Worm (Caenorhabditis elegans) whole organism, late embryonic: ENCODE data around the gene clec-10.
A peak's percentile ranks its signal among the peaks of the same experiment; 100 is the strongest.

ENCODE experiments used
- K02D7.2 ChIP-seq: sonication (generic microtip); optimal IDR thresholded peaks from 2 replicates; lab custom pipeline; 2017; ENCODE audit warnings: mild to moderate bottlenecking, missing genetic modification characterization, missing compliant biosample characterization
- T23F11.4 ChIP-seq: fragments of 200-800 bp; sonication (Bioruptor generic); optimal IDR thresholded peaks from 2 replicates; lab custom pipeline; 2018; ENCODE audit warnings: mild to moderate bottlenecking, missing genetic modification characterization, missing compliant biosample characterization
- Y22D7AL.16 ChIP-seq: sonication (generic microtip); optimal IDR thresholded peaks from 2 replicates; lab custom pipeline; 2016; ENCODE audit warnings: missing genetic modification characterization, missing compliant biosample characterization
- ahr-1 ChIP-seq: sonication (generic microtip); optimal IDR thresholded peaks from 2 replicates; lab custom pipeline; 2016; ENCODE audit warnings: missing genetic modification characterization, missing compliant biosample characterization
- ama-1 ChIP-seq: fragments of 150-350 bp; optimal IDR thresholded peaks from 2 replicates; lab custom pipeline; 2014
- ceh-14 ChIP-seq: sonication (generic microtip); optimal IDR thresholded peaks from 2 replicates; lab custom pipeline; 2016; ENCODE audit warnings: missing genotype, missing genetic modification characterization, missing compliant biosample characterization
- ceh-30 ChIP-seq: fragments of 150-350 bp; optimal IDR thresholded peaks from 2 replicates; lab custom pipeline; 2014; ENCODE audit warnings: missing biosample characterization, missing genetic modification characterization
- ceh-31 ChIP-seq: sonication (generic microtip); optimal IDR thresholded peaks from 2 replicates; lab custom pipeline; 2016; ENCODE audit warnings: missing genetic modification characterization, missing compliant biosample characterization
- ceh-34 ChIP-seq: sonication (generic microtip); optimal IDR thresholded peaks from 2 replicates; lab custom pipeline; 2016; ENCODE audit warnings: mild to moderate bottlenecking, missing genetic modification characterization, missing compliant biosample characterization
- ceh-48 ChIP-seq: sonication (generic microtip); optimal IDR thresholded peaks from 2 replicates; lab custom pipeline; 2016; ENCODE audit warnings: missing genetic modification characterization, inconsistent platforms, missing compliant biosample characterization
- dmd-4 ChIP-seq: sonication (generic microtip); optimal IDR thresholded peaks from 2 replicates; lab custom pipeline; 2016; ENCODE audit warnings: borderline replicate concordance, missing genetic modification characterization, missing compliant biosample characterization
- elt-2 ChIP-seq: sonication (generic microtip); optimal IDR thresholded peaks from 2 replicates; lab custom pipeline; 2016; ENCODE audit warnings: missing genetic modification reagents, missing genetic modification characterization, missing compliant biosample characterization
- eyg-1 ChIP-seq: sonication (generic microtip); optimal IDR thresholded peaks from 2 replicates; lab custom pipeline; 2016; ENCODE audit warnings: missing genotype, missing genetic modification characterization, missing compliant biosample characterization
- fax-1 ChIP-seq: sonication (generic microtip); optimal IDR thresholded peaks from 2 replicates; lab custom pipeline; 2016; ENCODE audit warnings: missing genotype, missing genetic modification characterization, missing compliant biosample characterization
- fkh-10 ChIP-seq: fragments of 150-350 bp; optimal IDR thresholded peaks from 2 replicates; lab custom pipeline; 2014; ENCODE audit warnings: missing biosample characterization, missing genetic modification reagents, missing genetic modification characterization
- fkh-6 ChIP-seq: sonication (generic microtip); optimal IDR thresholded peaks from 2 replicates; lab custom pipeline; 2016; ENCODE audit warnings: missing genetic modification characterization, missing compliant biosample characterization
- gmeb-2 ChIP-seq: sonication (generic microtip); optimal IDR thresholded peaks from 2 replicates; lab custom pipeline; 2016; ENCODE audit warnings: missing genetic modification characterization, inconsistent platforms, missing compliant biosample characterization
- hlh-13 ChIP-seq: fragments of 200-800 bp; sonication (Bioruptor generic); optimal IDR thresholded peaks from 2 replicates; lab custom pipeline; 2018; ENCODE audit warnings: mild to moderate bottlenecking, missing genetic modification characterization, missing compliant biosample characterization
- hlh-30 ChIP-seq: sonication (generic microtip); optimal IDR thresholded peaks from 2 replicates; lab custom pipeline; 2017; ENCODE audit warnings: antibody characterized with exemption, missing genetic modification characterization, missing compliant biosample characterization; ENCODE audit not compliant: insufficient read depth
- hlh-6 ChIP-seq: sonication (generic microtip); optimal IDR thresholded peaks from 2 replicates; lab custom pipeline; 2016; ENCODE audit warnings: missing genotype, missing genetic modification characterization, missing compliant biosample characterization
- mec-3 ChIP-seq: sonication (generic microtip); optimal IDR thresholded peaks from 2 replicates; lab custom pipeline; 2016; ENCODE audit warnings: borderline replicate concordance, missing genetic modification characterization, missing compliant biosample characterization
- nfya-1 ChIP-seq: sonication (generic microtip); optimal IDR thresholded peaks from 2 replicates; lab custom pipeline; 2017; ENCODE audit warnings: missing genetic modification characterization, mild to moderate bottlenecking, missing compliant biosample characterization, antibody characterized with exemption, moderate library complexity
- nhr-11 ChIP-seq: fragments of 150-350 bp; optimal IDR thresholded peaks from 2 replicates; lab custom pipeline; 2014; ENCODE audit warnings: missing biosample characterization, missing genetic modification characterization
- pag-3 ChIP-seq: sonication (generic microtip); optimal IDR thresholded peaks from 2 replicates; lab custom pipeline; 2016; ENCODE audit warnings: missing compliant biosample characterization, missing genetic modification characterization, borderline replicate concordance
- pat-9 ChIP-seq: fragments of 200-800 bp; sonication (Bioruptor generic); optimal IDR thresholded peaks from 2 replicates; lab custom pipeline; 2018; ENCODE audit warnings: mild to moderate bottlenecking, missing genetic modification characterization, moderate library complexity, missing compliant biosample characterization
- pax-1 ChIP-seq: fragments of 150-350 bp; optimal IDR thresholded peaks from 2 replicates; lab custom pipeline; 2014; ENCODE audit warnings: missing biosample characterization, missing genetic modification characterization
- pha-2 ChIP-seq: sonication (generic microtip); optimal IDR thresholded peaks from 2 replicates; lab custom pipeline; 2017; ENCODE audit warnings: mild to moderate bottlenecking, missing genetic modification characterization, missing compliant biosample characterization
- pqm-1 ChIP-seq: sonication (generic microtip); optimal IDR thresholded peaks from 2 replicates; lab custom pipeline; 2016; ENCODE audit warnings: missing genetic modification characterization, missing compliant biosample characterization
- pros-1 ChIP-seq: fragments of 150-350 bp; optimal IDR thresholded peaks from 2 replicates; lab custom pipeline; 2014; ENCODE audit warnings: missing biosample characterization, missing genetic modification reagents, missing genetic modification characterization
- ref-2 ChIP-seq: sonication (generic microtip); optimal IDR thresholded peaks from 2 replicates; lab custom pipeline; 2016; ENCODE audit warnings: missing genetic modification characterization, missing compliant biosample characterization
- rnt-1 ChIP-seq: sonication (generic microtip); optimal IDR thresholded peaks from 2 replicates; lab custom pipeline; 2016; ENCODE audit warnings: missing genetic modification characterization, missing compliant biosample characterization
- sdc-2 ChIP-seq: sonication (generic microtip); optimal IDR thresholded peaks from 2 replicates; lab custom pipeline; 2016; ENCODE audit warnings: missing genotype, missing genetic modification characterization, missing compliant biosample characterization
- syd-9 ChIP-seq: sonication (generic microtip); optimal IDR thresholded peaks from 2 replicates; lab custom pipeline; 2016; ENCODE audit warnings: mild to moderate bottlenecking, missing genetic modification characterization, moderate library complexity, missing compliant biosample characterization
- tbx-7 ChIP-seq: sonication (generic microtip); optimal IDR thresholded peaks from 2 replicates; lab custom pipeline; 2016; ENCODE audit warnings: missing genotype, missing genetic modification characterization, missing compliant biosample characterization
- ttx-3 ChIP-seq: sonication (generic microtip); optimal IDR thresholded peaks from 2 replicates; lab custom pipeline; 2016; ENCODE audit warnings: missing genetic modification reagents, missing genetic modification characterization, missing compliant biosample characterization
- unc-3 ChIP-seq, 2 experiments: fragments of 200-800 bp in 1 of 2; sonication (Bioruptor generic) in 1 of 2; sonication (generic microtip) in 1 of 2; conservative IDR thresholded peaks in 1 of 2; optimal IDR thresholded peaks in 1 of 2; 2 replicates each; pipeline versions ENCODE4 v1.3.6 to Lab custom; 2016 to 2022; ENCODE audit warnings: missing compliant biosample characterization in 2 of 2, missing genetic modification characterization in 2 of 2, missing genetic modification reagents in 1 of 2
- unc-42 ChIP-seq: sonication (generic microtip); optimal IDR thresholded peaks from 2 replicates; lab custom pipeline; 2016; ENCODE audit warnings: missing genotype, missing genetic modification characterization, missing compliant biosample characterization
- zip-5 ChIP-seq: sonication (generic microtip); optimal IDR thresholded peaks from 2 replicates; lab custom pipeline; 2016; ENCODE audit warnings: missing genetic modification characterization, missing compliant biosample characterization
- ztf-16 ChIP-seq: sonication (generic microtip); optimal IDR thresholded peaks from 2 replicates; lab custom pipeline; 2017; ENCODE audit warnings: missing genetic modification characterization, missing compliant biosample characterization

clec-10 gene

DNA sequence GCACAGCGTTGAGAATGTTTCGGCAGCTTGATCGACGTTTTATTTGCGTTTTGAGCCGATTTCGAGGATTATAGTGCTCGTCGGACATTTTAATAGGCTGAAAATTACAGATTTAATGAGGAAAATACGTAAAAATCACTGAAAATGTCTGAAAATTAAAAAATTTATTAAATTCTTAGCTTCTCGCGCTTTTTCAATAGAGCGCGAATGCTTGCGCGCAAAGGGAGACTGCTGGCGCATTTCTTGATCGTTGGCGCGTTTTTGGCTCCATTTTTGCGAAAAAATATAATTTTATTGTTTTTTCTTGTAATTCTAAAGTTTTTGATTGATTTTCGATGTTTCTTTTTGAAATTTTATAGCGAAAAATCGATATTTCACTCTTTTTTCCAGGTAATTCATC, 8.4 kb downstream of the clec-10 start, which contains the start of the genes dnsn-1 and C24H12.4 (continued):
- no peak for TF ChIP-seq eyg-1 (tag; lab: Kevin White, UChicago)
- no peak for TF ChIP-seq unc-3 (GFP tag; conservative IDR thresholded peaks at IDR 0.05; lab: Robert Waterston, UW)
- TF ChIP-seq unc-3 (tag; optimal IDR thresholded peaks at IDR 0.05; lab: Kevin White, UChicago), result no peak
- peak; percentile 66 for TF ChIP-seq pax-1 (tag; lab: Kevin White, UChicago)
- TF ChIP-seq ceh-48 (tag; lab: Kevin White, UChicago), result no peak
- TF ChIP-seq ceh-30 (tag; lab: Kevin White, UChicago), result peak; percentile 91
- no peak for TF ChIP-seq sdc-2
- no peak for TF ChIP-seq fkh-10 (GFP tag; lab: Kevin White, UChicago)
- no peak for TF ChIP-seq pat-9
- TF ChIP-seq nfya-1, result peak; percentile 78
- no peak for TF ChIP-seq tbx-7 (tag; lab: Kevin White, UChicago)
- no peak for TF ChIP-seq pqm-1 (tag; lab: Kevin White, UChicago)
- TF ChIP-seq ceh-31 (tag; lab: Kevin White, UChicago), result peak; percentile 19
- no peak for TF ChIP-seq T23F11.4
- TF ChIP-seq ahr-1 (tag; lab: Kevin White, UChicago), result no peak
- no peak for TF ChIP-seq K02D7.2 (tag; lab: Kevin White, UChicago)
- TF ChIP-seq pag-3 (tag; lab: Kevin White, UChicago), result no peak
- peak; percentile 59 for TF ChIP-seq unc-42 (tag; lab: Kevin White, UChicago)
- TF ChIP-seq rnt-1 (tag; lab: Kevin White, UChicago), result no peak
- TF ChIP-seq hlh-30 (tag; lab: Kevin White, UChicago), result peak; percentile 16
- TF ChIP-seq pha-2 (tag; lab: Kevin White, UChicago), result no peak
- peak; percentile 35 for TF ChIP-seq elt-2 (tag; lab: Kevin White, UChicago)
- no peak for TF ChIP-seq hlh-13 (GFP tag; lab: Kevin White, UChicago)
- TF ChIP-seq ztf-16, result peak; percentile 1
- TF ChIP-seq zip-5, result no peak
- no peak for TF ChIP-seq Y22D7AL.16 (tag; lab: Kevin White, UChicago)
- TF ChIP-seq ceh-34 (tag; lab: Kevin White, UChicago), result no peak
- TF ChIP-seq fax-1, result no peak
- TF ChIP-seq nhr-11 (tag; lab: Kevin White, UChicago), result no peak

DNA sequence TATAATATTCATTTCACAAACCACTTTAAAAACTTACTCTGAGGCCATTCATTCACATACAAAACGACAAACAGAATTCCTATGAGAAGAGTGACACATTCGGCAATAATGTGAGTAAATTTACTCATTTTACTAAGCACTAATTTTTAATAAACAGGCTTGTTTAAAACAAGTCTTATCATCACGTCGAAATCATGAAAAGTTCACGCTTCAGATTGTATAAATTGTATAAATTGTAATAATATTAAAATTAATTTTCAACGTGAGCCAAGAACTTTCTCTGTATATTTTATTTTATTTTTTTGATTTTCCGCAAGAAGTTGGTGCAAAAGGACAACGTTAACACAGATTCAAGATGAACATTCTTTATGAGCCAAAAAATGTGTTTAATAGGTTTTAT, 16.3 kb downstream of the clec-10 start, which contains the start of gene C24H12.6:
Gene C24H12.6, minus strand, starts transcription at position 101 of the 400 bp plus-strand sequence.
- no peak for TF ChIP-seq ttx-3 (tag; lab: Kevin White, UChicago)

DNA sequence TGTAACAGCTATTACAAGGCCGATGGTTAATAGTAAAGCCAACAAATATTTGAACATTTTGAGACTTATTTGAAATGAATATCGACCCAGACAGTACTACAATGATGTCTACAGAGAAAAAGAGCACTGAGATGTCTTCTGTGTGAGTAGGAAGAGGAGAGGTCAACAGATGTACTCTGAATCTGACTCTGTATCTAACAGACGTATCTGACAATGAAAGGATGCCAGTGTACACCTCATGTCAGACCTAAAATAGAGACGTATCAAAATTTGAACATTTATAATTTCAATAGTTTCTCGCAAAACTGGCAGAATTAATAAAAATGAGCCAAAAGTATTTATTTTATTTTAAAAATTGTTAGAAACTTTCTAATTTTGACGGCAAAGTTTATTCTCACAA, 20.6 kb downstream of the clec-10 start, which contains the start of gene C24H12.8:
Gene C24H12.8, minus strand, starts transcription at position 101 of the 400 bp plus-strand sequence.
- TF ChIP-seq unc-42 (tag; lab: Kevin White, UChicago), result no peak
- no peak for TF ChIP-seq pax-1 (tag; lab: Kevin White, UChicago)
- TF ChIP-seq hlh-13 (GFP tag; lab: Kevin White, UChicago), result no peak
- TF ChIP-seq ceh-30 (tag; lab: Kevin White, UChicago), result no peak
- TF ChIP-seq pat-9, result no peak
- no peak for TF ChIP-seq ahr-1 (tag; lab: Kevin White, UChicago)
- no peak for TF ChIP-seq ref-2
- TF ChIP-seq fkh-6, result no peak
- TF ChIP-seq gmeb-2 (tag; lab: Kevin White, UChicago), result no peak
- TF ChIP-seq mec-3 (tag; lab: Kevin White, UChicago), result no peak
- no peak for TF ChIP-seq dmd-4 (tag; lab: Kevin White, UChicago)
- TF ChIP-seq hlh-6 (tag; lab: Kevin White, UChicago), result no peak
- TF ChIP-seq ceh-14 (tag; lab: Kevin White, UChicago), result no peak
- TF ChIP-seq syd-9, result no peak
- TF ChIP-seq pros-1, result no peak
- no peak for TF ChIP-seq eyg-1 (tag; lab: Kevin White, UChicago)
- no peak for TF ChIP-seq ama-1
